Fruit fly (Drosophila melanogaster) whole organism: ENCODE results near the gene Eaat2.

Experiments used
- CG8478 ChIP-seq: fragments of >200 bp; optimal IDR thresholded peaks from 2 replicates; lab custom pipeline; 2018; ENCODE audit warnings: inconsistent platforms
- EcR ChIP-seq, 2 experiments: fragments of >200 bp; optimal IDR thresholded peaks; 2 replicates each; lab custom pipeline; 2017; ENCODE audit warnings: missing biosample characterization in 2 of 2, missing genetic modification characterization in 2 of 2, missing genetic modification reagents in 2 of 2
- pan ChIP-seq: fragments of >200 bp; optimal IDR thresholded peaks from 2 replicates; lab custom pipeline; 2017
- psq ChIP-seq: fragments of >200 bp; optimal IDR thresholded peaks from 2 replicates; lab custom pipeline; 2017
- usp ChIP-seq: fragments of >200 bp; optimal IDR thresholded peaks from 2 replicates; lab custom pipeline; 2017; ENCODE audit warnings: missing biosample characterization, missing genetic modification characterization, mixed read lengths

DNA sequence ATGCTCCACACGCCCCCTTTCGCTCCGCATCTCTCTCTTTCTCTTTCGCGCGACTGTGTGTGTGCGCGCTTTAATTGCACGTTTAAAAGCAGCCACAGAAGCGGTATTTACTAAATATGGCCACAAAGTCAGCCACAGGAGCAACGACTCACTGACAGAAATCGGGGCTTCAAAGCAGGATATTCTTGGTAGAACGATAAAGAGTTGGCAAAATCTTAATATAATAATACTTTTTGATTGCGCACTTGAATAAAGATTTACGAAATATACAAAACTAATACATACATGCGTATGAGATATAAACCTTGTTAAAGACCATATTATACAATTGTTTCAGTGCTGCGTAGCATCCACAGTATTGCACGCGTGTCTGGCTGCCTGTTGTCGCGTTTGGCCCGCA, 43.4 kb downstream of the Eaat2 start:
- TF ChIP-seq CG8478 (lab: Kevin White, UChicago) (no peak), psq (lab: Kevin White, UChicago) (no peak), usp (no peak), pan (lab: Kevin White, UChicago) (no peak), EcR (GFP tag; optimal IDR thresholded peaks at IDR 0.05; lab: Kevin White, UChicago) (no peak)
